Worm (Caenorhabditis elegans) whole organism, mixed stage, embryonic: ENCODE results near the gene mtcu-2.

Experiments
- M03D4.4 ChIP-seq: sonication (generic microtip); optimal IDR thresholded peaks from 2 replicates; lab custom pipeline; 2017; ENCODE audit warnings: mild to moderate bottlenecking, missing genetic modification characterization, missing compliant biosample characterization
- bed-3 ChIP-seq: fragments of 200-800 bp; sonication (Bioruptor generic); optimal IDR thresholded peaks from 3 replicates; lab custom pipeline; 2018; ENCODE audit warnings: mild to moderate bottlenecking, missing genetic modification characterization, moderate library complexity, missing compliant biosample characterization
- blmp-1 ChIP-seq: fragments of 150-350 bp; optimal IDR thresholded peaks from 2 replicates; lab custom pipeline; 2014; ENCODE audit warnings: missing biosample characterization, missing genetic modification characterization
- ceh-43 ChIP-seq: fragments of 200-800 bp; sonication (Bioruptor generic); optimal IDR thresholded peaks from 2 replicates; lab custom pipeline; 2018; ENCODE audit warnings: mild to moderate bottlenecking, missing genetic modification characterization, moderate library complexity, missing compliant biosample characterization
- ceh-83 ChIP-seq: fragments of 200-800 bp; sonication (Bioruptor generic); optimal IDR thresholded peaks from 2 replicates; lab custom pipeline; 2018; ENCODE audit warnings: mild to moderate bottlenecking, missing genetic modification characterization, missing compliant biosample characterization
- ces-1 ChIP-seq: fragments of 150-350 bp; optimal IDR thresholded peaks from 2 replicates; lab custom pipeline; 2014; ENCODE audit warnings: missing biosample characterization, missing genetic modification reagents, missing genetic modification characterization
- cnd-1 ChIP-seq: fragments of 200-800 bp; sonication (Bioruptor generic); optimal IDR thresholded peaks from 2 replicates; lab custom pipeline; 2018; ENCODE audit warnings: mild to moderate bottlenecking, missing genetic modification characterization, missing compliant biosample characterization
- drap-1 ChIP-seq: fragments of 200-800 bp; sonication (Bioruptor generic); optimal IDR thresholded peaks from 3 replicates; lab custom pipeline; 2018; ENCODE audit warnings: mild to moderate bottlenecking, missing genetic modification characterization, missing compliant biosample characterization
- flh-1 ChIP-seq: fragments of 200-800 bp; sonication (Bioruptor generic); optimal IDR thresholded peaks from 2 replicates; lab custom pipeline; 2018; ENCODE audit warnings: mild to moderate bottlenecking, missing genetic modification characterization, moderate library complexity, missing compliant biosample characterization
- ham-2 ChIP-seq: fragments of 200-800 bp; sonication (Bioruptor generic); optimal IDR thresholded peaks from 2 replicates; lab custom pipeline; 2018; ENCODE audit warnings: mild to moderate bottlenecking, missing genetic modification characterization, missing compliant biosample characterization
- hlh-1 ChIP-seq: fragments of 150-350 bp; optimal IDR thresholded peaks from 2 replicates; lab custom pipeline; 2014; ENCODE audit warnings: missing biosample characterization, missing genetic modification reagents, missing genetic modification characterization
- lin-13 ChIP-seq: fragments of 150-350 bp; optimal IDR thresholded peaks from 2 replicates; lab custom pipeline; 2014; ENCODE audit warnings: missing biosample characterization, missing genetic modification characterization
- lin-32 ChIP-seq: fragments of 200-800 bp; sonication (Bioruptor generic); optimal IDR thresholded peaks from 2 replicates; lab custom pipeline; 2018; ENCODE audit warnings: mild to moderate bottlenecking, missing genetic modification characterization, missing compliant biosample characterization
- lsy-2 ChIP-seq: fragments of 150-350 bp; optimal IDR thresholded peaks from 2 replicates; lab custom pipeline; 2014; ENCODE audit warnings: missing biosample characterization, missing genetic modification characterization
- mab-5 ChIP-seq: fragments of 150-350 bp; optimal IDR thresholded peaks from 2 replicates; lab custom pipeline; 2014; ENCODE audit warnings: missing biosample characterization, missing genetic modification characterization
- mep-1 ChIP-seq: fragments of 150-350 bp; optimal IDR thresholded peaks from 2 replicates; lab custom pipeline; 2017; ENCODE audit warnings: missing biosample characterization, missing genetic modification reagents, missing genetic modification characterization, inconsistent platforms
- mls-2 ChIP-seq: sonication (generic microtip); optimal IDR thresholded peaks from 2 replicates; lab custom pipeline; 2016; ENCODE audit warnings: mild to moderate bottlenecking, missing genetic modification characterization, moderate library complexity, missing compliant biosample characterization
- nhr-2 ChIP-seq: fragments of 150-350 bp; optimal IDR thresholded peaks from 2 replicates; lab custom pipeline; 2014; ENCODE audit warnings: missing biosample characterization, missing genetic modification characterization
- nhr-237 ChIP-seq: fragments of 150-350 bp; optimal IDR thresholded peaks from 2 replicates; lab custom pipeline; 2014; ENCODE audit warnings: missing biosample characterization, missing genetic modification characterization
- nhr-76 ChIP-seq: sonication (generic microtip); optimal IDR thresholded peaks from 2 replicates; lab custom pipeline; 2017; ENCODE audit warnings: missing biosample characterization, missing genetic modification characterization
- pha-4 ChIP-seq: fragments of 150-350 bp; optimal IDR thresholded peaks from 2 replicates; lab custom pipeline; 2018; ENCODE audit warnings: missing biosample characterization, missing genetic modification reagents, missing genetic modification characterization
- sem-2 ChIP-seq: fragments of 200-800 bp; sonication (Bioruptor generic); optimal IDR thresholded peaks from 2 replicates; lab custom pipeline; 2018; ENCODE audit warnings: mild to moderate bottlenecking, missing genetic modification characterization, missing compliant biosample characterization
- snpc-4 ChIP-seq: fragments of 150-350 bp; optimal IDR thresholded peaks from 2 replicates; lab custom pipeline; 2014; ENCODE audit warnings: missing biosample characterization, missing genetic modification characterization
- sptf-1 ChIP-seq: sonication (generic microtip); optimal IDR thresholded peaks from 2 replicates; lab custom pipeline; 2017; ENCODE audit warnings: mild to moderate bottlenecking, missing genetic modification characterization, moderate library complexity, missing compliant biosample characterization
- unc-120 ChIP-seq: sonication (generic microtip); optimal IDR thresholded peaks from 2 replicates; lab custom pipeline; 2017; ENCODE audit warnings: missing genetic modification characterization, missing compliant biosample characterization; ENCODE audit not compliant: poor library complexity, severe bottlenecking
- unc-39 ChIP-seq: fragments of 150-350 bp; optimal IDR thresholded peaks from 2 replicates; lab custom pipeline; 2014; ENCODE audit warnings: missing biosample characterization, missing genetic modification characterization
- ztf-11 ChIP-seq: fragments of 150-350 bp; optimal IDR thresholded peaks from 2 replicates; lab custom pipeline; 2014; ENCODE audit warnings: missing biosample characterization, missing genetic modification characterization

mtcu-2 gene

DNA sequence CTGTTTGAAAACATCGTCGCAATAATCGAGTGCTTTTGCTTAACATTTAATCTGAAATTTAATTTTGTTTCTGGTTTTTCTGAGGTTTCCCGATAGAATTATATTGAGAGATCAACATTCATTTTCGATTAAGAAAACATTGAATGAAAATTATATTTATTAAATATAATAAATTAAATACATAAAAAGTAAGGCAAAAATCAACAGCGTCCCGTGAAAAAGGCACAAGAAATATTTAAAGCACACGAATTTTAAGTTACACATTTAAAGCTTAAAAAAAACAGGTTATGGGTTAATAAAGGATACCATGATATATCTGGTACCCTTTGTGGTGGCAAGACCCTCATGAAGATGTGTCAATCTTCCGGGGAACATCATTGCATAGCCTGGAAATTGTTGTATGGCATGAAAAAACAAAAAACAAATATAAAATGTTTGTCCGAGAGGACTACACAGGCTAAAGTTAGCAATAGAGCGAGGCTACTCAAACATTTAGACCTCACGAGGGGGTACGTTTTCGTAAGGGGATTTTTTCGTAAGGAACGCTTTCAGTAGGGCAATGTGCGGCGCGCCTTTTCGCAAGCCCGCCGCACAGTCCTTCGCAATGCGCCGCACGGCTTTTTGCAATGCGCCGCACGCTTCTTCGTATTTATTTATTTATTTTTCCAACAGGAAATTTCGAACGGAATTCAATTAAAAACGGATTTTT is at the start of gene mtcu-2:
mtcu-2 (minus strand) TSS at position 51 of the 709 bp plus-strand sequence.
- TF ChIP-seq pha-4 (tag; lab: Kevin White, UChicago): peak; percentile 63
- TF ChIP-seq lin-13 (tag; lab: Kevin White, UChicago): peak; percentile 40
- peak; percentile 46 for TF ChIP-seq drap-1 (GFP tag; lab: Kevin White, UChicago)
- TF ChIP-seq sptf-1 (tag; lab: Kevin White, UChicago): peak; percentile 71
- peak; percentile 48 for TF ChIP-seq ceh-83 (GFP tag; lab: Kevin White, UChicago)
- peak; percentile 35 for TF ChIP-seq nhr-237 (tag; lab: Kevin White, UChicago)
- peak; percentile 23 for TF ChIP-seq cnd-1 (tag; lab: Kevin White, UChicago)
- peak; percentile 59 for TF ChIP-seq ces-1 (GFP tag; lab: Kevin White, UChicago)
- TF ChIP-seq lsy-2 (tag; lab: Kevin White, UChicago): peak; percentile 60
- TF ChIP-seq mep-1: peak; percentile 59

DNA sequence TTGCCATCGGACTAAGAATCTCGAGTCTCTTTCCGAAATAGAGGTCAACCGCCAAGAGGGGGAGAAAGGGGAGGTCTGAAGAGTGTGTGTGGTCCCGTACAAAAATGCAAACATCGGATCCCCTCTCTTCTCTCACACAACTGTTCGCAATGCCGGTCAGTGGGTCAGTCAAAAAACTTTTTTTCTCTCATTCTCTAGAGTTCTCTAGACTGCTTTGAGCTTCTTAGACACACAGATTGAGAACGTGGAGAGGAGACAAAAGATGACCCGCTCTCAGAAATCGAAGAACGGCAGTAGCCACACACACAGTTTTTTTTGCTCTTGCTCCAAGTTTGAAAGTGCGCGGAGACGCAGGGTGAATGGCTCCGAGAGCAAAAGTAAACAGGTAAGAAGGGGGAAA is 42.8 kb upstream of the mtcu-2 start:
- TF ChIP-seq mab-5: no peak
- peak; percentile 87 for TF ChIP-seq hlh-1 (tag; lab: Kevin White, UChicago)
- no peak for TF ChIP-seq nhr-76 (tag; lab: Kevin White, UChicago)
- peak; percentile 3 for TF ChIP-seq sptf-1 (tag; lab: Kevin White, UChicago)
- TF ChIP-seq unc-39 (tag; lab: Kevin White, UChicago): no peak
- TF ChIP-seq M03D4.4 (tag; lab: Kevin White, UChicago): peak; percentile 45
- no peak for TF ChIP-seq drap-1 (GFP tag; lab: Kevin White, UChicago)
- TF ChIP-seq sem-2: no peak
- no peak for TF ChIP-seq mep-1
- no peak for TF ChIP-seq ztf-11
- no peak for TF ChIP-seq ceh-43
- no peak for TF ChIP-seq nhr-237 (tag; lab: Kevin White, UChicago)

ce11 chrII:10073986-10074385 is 41.0 kb upstream of the mtcu-2 start:
- TF ChIP-seq nhr-2 (tag; lab: Kevin White, UChicago) (no peak), ces-1 (GFP tag; lab: Kevin White, UChicago) (no peak), lin-32 (GFP tag; lab: Kevin White, UChicago) (no peak), drap-1 (GFP tag; lab: Kevin White, UChicago) (no peak), snpc-4 (tag; lab: Kevin White, UChicago) (no peak), flh-1 (GFP tag; lab: Kevin White, UChicago) (no peak), bed-3 (GFP tag; lab: Kevin White, UChicago) (no peak), nhr-237 (tag; lab: Kevin White, UChicago) (no peak), M03D4.4 (tag; lab: Kevin White, UChicago) (no peak)

DNA sequence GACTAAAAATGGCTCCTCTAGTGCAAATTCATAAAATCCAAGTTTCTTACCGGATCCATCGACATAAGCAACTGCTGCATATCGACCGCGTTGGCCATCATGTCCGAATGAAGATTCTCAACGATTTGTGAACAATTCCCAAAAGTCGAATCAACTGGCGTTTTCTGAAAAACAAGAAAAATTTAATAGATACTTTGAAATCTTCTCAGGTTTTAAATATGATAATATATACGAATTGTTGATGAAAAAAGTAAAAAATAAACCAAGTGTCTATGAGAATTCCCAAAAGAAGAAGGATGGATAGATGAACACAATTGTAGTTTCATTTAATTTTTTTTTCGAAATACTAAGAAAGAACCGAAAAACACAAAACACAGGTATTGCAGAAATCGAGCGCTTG is 34.8 kb upstream of the mtcu-2 start, which contains the start of gene die-1:
die-1 (minus strand) TSS at position 101 of the 400 bp plus-strand sequence.
- no peak for TF ChIP-seq ces-1 (GFP tag; lab: Kevin White, UChicago)
- no peak for TF ChIP-seq unc-120 (tag; lab: Kevin White, UChicago)
- TF ChIP-seq, all 35 proteins: peak for 0

ce11 chrII:10065472-10065871 is 32.5 kb upstream of the mtcu-2 start:
- TF ChIP-seq blmp-1 (no peak), M03D4.4 (tag; lab: Kevin White, UChicago) (peak; percentile 24), sptf-1 (tag; lab: Kevin White, UChicago) (peak; percentile 68), ceh-83 (GFP tag; lab: Kevin White, UChicago) (no peak), ces-1 (GFP tag; lab: Kevin White, UChicago) (peak; percentile 82), ham-2 (peak; percentile 28), mls-2 (tag; lab: Kevin White, UChicago) (peak; percentile 83), cnd-1 (tag; lab: Kevin White, UChicago) (peak; percentile 84), unc-39 (tag; lab: Kevin White, UChicago) (no peak), unc-120 (tag; lab: Kevin White, UChicago) (peak; percentile 39), drap-1 (GFP tag; lab: Kevin White, UChicago) (peak; percentile 38), nhr-2 (tag; lab: Kevin White, UChicago) (peak; percentile 20)

DNA sequence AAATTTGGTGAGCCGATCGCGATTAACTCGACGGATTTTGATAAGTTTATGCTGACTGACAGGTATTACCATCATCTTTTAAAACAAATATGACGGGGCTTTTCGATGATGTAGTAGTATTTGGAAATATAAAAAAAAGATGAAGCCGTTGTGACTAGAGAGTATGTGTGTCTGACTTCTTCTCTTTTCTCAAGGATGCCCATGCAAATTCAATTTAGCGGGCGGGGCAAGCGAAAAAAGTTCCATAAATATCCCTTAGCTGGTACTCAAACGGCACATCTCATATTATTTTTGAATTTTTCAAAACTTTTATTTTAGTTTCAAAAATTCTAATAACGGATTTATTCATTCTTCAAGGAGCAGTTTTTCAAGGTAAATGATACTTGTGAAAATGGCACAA is 27.5 kb upstream of the mtcu-2 start, which contains the start of gene stg-1:
stg-1 (minus strand) TSS at position 153 of the 400 bp plus-strand sequence.
- no peak for TF ChIP-seq ceh-43
- no peak for TF ChIP-seq ztf-11
- no peak for TF ChIP-seq lin-32 (GFP tag; lab: Kevin White, UChicago)
- TF ChIP-seq flh-1 (GFP tag; lab: Kevin White, UChicago): no peak
- TF ChIP-seq ces-1 (GFP tag; lab: Kevin White, UChicago): peak; percentile 66
